Fruit fly (Drosophila melanogaster): Measurements from ENCODE around the gene Snoo.
A peak's percentile ranks its signal among the peaks of the same experiment; 100 is the strongest.

Snoo gene

DNA sequence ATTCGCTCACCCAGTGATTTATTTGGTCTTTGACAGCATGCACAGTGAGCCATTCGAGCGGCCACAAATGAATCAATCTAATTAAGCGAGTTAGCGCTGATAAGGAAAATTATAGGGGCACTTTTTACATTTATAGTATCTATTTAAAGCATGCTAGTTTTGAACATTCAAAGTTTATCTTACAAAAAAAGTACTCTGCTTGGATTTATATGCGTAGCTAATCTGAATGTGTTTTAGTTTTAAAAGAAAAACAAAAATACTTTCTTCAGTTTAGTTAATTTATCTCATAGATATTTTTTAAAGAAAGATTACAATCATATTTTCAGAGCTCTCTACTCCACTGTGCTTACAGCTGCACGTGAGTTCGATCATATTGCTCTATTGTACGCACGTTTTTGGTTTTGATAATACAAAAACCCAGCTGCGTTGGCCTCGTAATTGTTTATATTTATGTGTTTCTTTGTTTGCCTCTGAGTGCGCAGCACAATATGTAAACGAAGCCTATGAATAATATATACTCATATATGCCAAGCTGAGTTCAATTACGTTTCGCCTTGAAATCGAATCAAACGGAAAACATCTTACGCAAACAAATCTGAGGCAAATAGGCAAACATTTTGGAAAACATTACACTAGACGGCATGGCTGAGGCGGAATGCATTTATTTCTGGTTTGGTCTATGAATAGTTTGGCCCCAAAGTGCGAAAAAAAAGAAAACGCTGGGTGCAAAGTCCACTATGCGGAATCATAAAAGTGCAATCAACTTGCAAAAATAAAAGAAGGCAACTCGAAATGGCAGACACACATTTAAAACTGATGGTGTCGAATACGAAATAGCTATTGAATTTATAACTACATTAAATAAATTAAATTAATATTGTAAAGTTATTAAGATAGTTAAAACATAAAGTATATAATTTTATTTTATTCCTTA lies 18.0 kb upstream of the Snoo start (continued):
- TF ChIP-seq ham (GFP tag; IDR thresholded peaks at IDR 0.05) (0 out of 2 replicates have a peak, but pooled peaks have one; percentile 29), CG4282 (GFP tag; optimal IDR thresholded peaks at IDR 0.05) (peak; percentile 42), CG31388 (GFP tag; optimal IDR thresholded peaks at IDR 0.05) (peak; percentile 57), CG11456 (GFP tag; IDR thresholded peaks at IDR 0.05) (peak; percentile 77), pho (GFP tag; optimal IDR thresholded peaks at IDR 0.05) (peak; percentile 84), Ssrp (tag; optimal IDR thresholded peaks at IDR 0.05) (peak; percentile 79), jumu (GFP tag; optimal IDR thresholded peaks at IDR 0.05) (peak; percentile 74), CG2678 (tag; optimal IDR thresholded peaks at IDR 0.05) (peak; percentile 95), CG32767 (GFP tag; IDR thresholded peaks at IDR 0.05) (peak; percentile 84), slou (GFP tag; optimal IDR thresholded peaks at IDR 0.05) (peak; percentile 76), repo (GFP tag; optimal IDR thresholded peaks at IDR 0.05) (peak; percentile 69), tio (GFP tag; optimal IDR thresholded peaks at IDR 0.05) (peak; percentile 91), ase (GFP tag; IDR thresholded peaks at IDR 0.05) (peak; percentile 69; the same call in 2 of the 3 replicates), CG9437 (GFP tag; optimal IDR thresholded peaks at IDR 0.05) (peak; percentile 91), twi (tag; optimal IDR thresholded peaks at IDR 0.05) (peak; percentile 70), Chrac-16 (GFP tag; optimal IDR thresholded peaks at IDR 0.05) (peak; percentile 82), Bteb2 (GFP tag; optimal IDR thresholded peaks at IDR 0.05) (peak; percentile 76), crc (GFP tag; optimal IDR thresholded peaks at IDR 0.05) (peak; percentile 69), Spps (tag; optimal IDR thresholded peaks at IDR 0.05) (peak; percentile 64), maf-S (GFP tag; optimal IDR thresholded peaks at IDR 0.05) (peak; percentile 68), Sry-β (GFP tag; optimal IDR thresholded peaks at IDR 0.05) (peak; percentile 37), CG7928 (GFP tag; optimal IDR thresholded peaks at IDR 0.05) (peak; percentile 25), emc (GFP tag; optimal IDR thresholded peaks at IDR 0.05) (peak; percentile 55), slp2 (GFP tag; optimal IDR thresholded peaks at IDR 0.05) (peak; percentile 74), Dip3 (GFP tag; optimal IDR thresholded peaks at IDR 0.05) (peak; percentile 66), CoRest (tag; optimal IDR thresholded peaks at IDR 0.05) (peak; percentile 93), CG9609 (GFP tag; optimal IDR thresholded peaks at IDR 0.05) (peak; percentile 71), hth (optimal IDR thresholded peaks at IDR 0.05) (no peak), sd (tag; optimal IDR thresholded peaks at IDR 0.05) (peak; percentile 68), CG7963 (GFP tag; IDR thresholded peaks at IDR 0.05; ENCODE audit: partially characterized antibody) (no peak), Tbp (GFP tag; optimal IDR thresholded peaks at IDR 0.05) (no peak), sc (optimal IDR thresholded peaks at IDR 0.05) (no peak), sc (GFP tag; optimal IDR thresholded peaks at IDR 0.05) (peak; percentile 81), CG34376 (GFP tag; optimal IDR thresholded peaks at IDR 0.05) (peak; percentile 84), CG1792 (GFP tag; optimal IDR thresholded peaks at IDR 0.05) (peak; percentile 67), CG9215 (GFP tag; IDR thresholded peaks at IDR 0.05) (peak; percentile 81), Doc2 (GFP tag; IDR thresholded peaks at IDR 0.05) (0 out of 2 replicates have a peak, but pooled peaks have one; percentile 20), TFAM (GFP tag; optimal IDR thresholded peaks at IDR 0.05) (no peak), Hr3 (GFP tag; optimal IDR thresholded peaks at IDR 0.05) (peak; percentile 83), HLH3B (GFP tag; IDR thresholded peaks at IDR 0.05) (peak; percentile 71), PHDP (tag; optimal IDR thresholded peaks at IDR 0.05) (peak; percentile 81), CG6175 (GFP tag; IDR thresholded peaks at IDR 0.05) (0 out of 3 replicates have a peak, but pooled peaks have one; percentile 43), ac (GFP tag; optimal IDR thresholded peaks at IDR 0.05) (peak; percentile 81), CG42726 (GFP tag; IDR thresholded peaks at IDR 0.05; ENCODE audit: partially characterized antibody) (no peak), BEAF-32 (GFP tag; optimal IDR thresholded peaks at IDR 0.05) (peak; percentile 13), CG12236 (GFP tag; optimal IDR thresholded peaks at IDR 0.05) (peak; percentile 73), Hey (tag; optimal IDR thresholded peaks at IDR 0.05) (peak; percentile 13), CG10543 (GFP tag; optimal IDR thresholded peaks at IDR 0.05) (peak; percentile 88), CG12219 (GFP tag; optimal IDR thresholded peaks at IDR 0.05) (peak; percentile 72)

All from whole organism, embryonic.